Fruit fly (Drosophila melanogaster) whole organism, embryonic: ENCODE measurements around the gene CG9288.

Experiments
- Atf3 ChIP-seq: fragments of 200-800 bp; sonication (Bioruptor generic); optimal IDR thresholded peaks from 3 replicates; lab custom pipeline; 2016; ENCODE audit warnings: missing biosample characterization, missing genetic modification characterization
- B-H1 ChIP-seq: fragments of 200-800 bp; sonication (Bioruptor generic); IDR thresholded peaks from 3 replicates; pipeline ENCODE4 v1.3.6; 2022; ENCODE audit warnings: missing biosample characterization, missing genetic modification characterization
- CG14014 ChIP-seq: fragments of 200-800 bp; sonication (Bioruptor generic); IDR thresholded peaks from 2 replicates; pipeline ENCODE4 v1.3.6; 2022; ENCODE audit warnings: missing biosample characterization, missing genetic modification characterization
- CG1602 ChIP-seq: fragments of 200-800 bp; sonication (Bioruptor generic); optimal IDR thresholded peaks from 3 replicates; lab custom pipeline; 2016; ENCODE audit warnings: missing biosample characterization, missing genetic modification characterization
- CG16779 ChIP-seq: fragments of 200-800 bp; sonication (Bioruptor generic); IDR thresholded peaks from 2 replicates; pipeline ENCODE4 v1.3.6; 2022; ENCODE audit warnings: missing biosample characterization, missing genetic modification characterization
- CG17829 ChIP-seq: fragments of 200-800 bp; optimal IDR thresholded peaks from 2 replicates; lab custom pipeline; 2019; ENCODE audit warnings: missing biosample characterization, mild to moderate bottlenecking, missing genetic modification characterization, moderate library complexity
- CG17912 ChIP-seq: fragments of 200-800 bp; sonication (Bioruptor generic); optimal IDR thresholded peaks from 2 replicates; lab custom pipeline; 2018; ENCODE audit warnings: missing biosample characterization, mild to moderate bottlenecking, missing genetic modification characterization
- CG18011 ChIP-seq: fragments of 200-800 bp; sonication (Bioruptor generic); optimal IDR thresholded peaks from 2 replicates; lab custom pipeline; 2017; ENCODE audit warnings: missing biosample characterization, missing genetic modification characterization, mild to moderate bottlenecking, moderate library complexity, missing genotype
- CG2199 ChIP-seq: fragments of 200-800 bp; sonication (Bioruptor generic); IDR thresholded peaks from 3 replicates; pipeline ENCODE4 v1.3.6; 2022; ENCODE audit warnings: missing biosample characterization, missing genetic modification characterization
- CG2202 ChIP-seq: fragments of 200-800 bp; sonication (Bioruptor generic); optimal IDR thresholded peaks from 2 replicates; lab custom pipeline; 2018; ENCODE audit warnings: missing biosample characterization, mild to moderate bottlenecking, missing genetic modification characterization
- CG30403 ChIP-seq: fragments of 200-800 bp; sonication (Bioruptor generic); optimal IDR thresholded peaks from 3 replicates; lab custom pipeline; 2016; ENCODE audit warnings: missing biosample characterization, missing genetic modification characterization
- CG3065 ChIP-seq: fragments of 200-800 bp; sonication (Bioruptor generic); optimal IDR thresholded peaks from 2 replicates; lab custom pipeline; 2016; ENCODE audit warnings: missing biosample characterization, missing genetic modification characterization
- CG32767 ChIP-seq: fragments of 200-800 bp; sonication (Bioruptor generic); IDR thresholded peaks from 2 replicates; pipeline ENCODE4 v1.3.6; 2022; ENCODE audit warnings: missing biosample characterization, missing genetic modification characterization
- CG34224 ChIP-seq: fragments of 200-800 bp; sonication (Bioruptor generic); IDR thresholded peaks from 3 replicates; pipeline ENCODE4 v1.3.6; 2022; ENCODE audit warnings: missing biosample characterization, missing genetic modification characterization; ENCODE audit not compliant: partially characterized antibody
- CG34376 ChIP-seq: fragments of 200-800 bp; sonication (Bioruptor generic); optimal IDR thresholded peaks from 2 replicates; lab custom pipeline; 2018; ENCODE audit warnings: missing biosample characterization, mild to moderate bottlenecking, missing genetic modification characterization
- CG4424 ChIP-seq: fragments of 200-800 bp; sonication (Bioruptor generic); optimal IDR thresholded peaks from 3 replicates; lab custom pipeline; 2016; ENCODE audit warnings: missing biosample characterization, missing genetic modification characterization
- CG6765 ChIP-seq: fragments of 200-800 bp; sonication (Bioruptor generic); optimal IDR thresholded peaks from 3 replicates; lab custom pipeline; 2017; ENCODE audit warnings: missing biosample characterization, mild to moderate bottlenecking, missing genetic modification characterization
- CG6813 ChIP-seq: fragments of 200-800 bp; sonication (Bioruptor generic); optimal IDR thresholded peaks from 2 replicates; lab custom pipeline; 2017; ENCODE audit warnings: missing biosample characterization, missing genetic modification characterization, mild to moderate bottlenecking, moderate library complexity, missing genetic modification reagents
- CG7372 ChIP-seq: fragments of 200-800 bp; sonication (Bioruptor generic); IDR thresholded peaks from 2 replicates; pipeline ENCODE4 v1.3.6; 2022; ENCODE audit warnings: missing biosample characterization, missing genetic modification characterization
- CG8290 ChIP-seq, 3 experiments: fragments of 200-800 bp; sonication (Bioruptor generic); optimal IDR thresholded peaks; 2 replicates each; lab custom pipeline; 2016 to 2019; ENCODE audit warnings: missing biosample characterization in 3 of 3, missing genetic modification characterization in 3 of 3, mild to moderate bottlenecking in 2 of 3, moderate library complexity in 1 of 3
- CG8359 ChIP-seq: fragments of 200-800 bp; sonication (Bioruptor generic); optimal IDR thresholded peaks from 2 replicates; lab custom pipeline; 2017; ENCODE audit warnings: missing biosample characterization, mild to moderate bottlenecking, missing genetic modification characterization, borderline replicate concordance
- CG9437 ChIP-seq: fragments of 200-800 bp; sonication (Bioruptor generic); optimal IDR thresholded peaks from 2 replicates; lab custom pipeline; 2018; ENCODE audit warnings: missing biosample characterization, mild to moderate bottlenecking, missing genetic modification characterization
- D ChIP-seq, 2 experiments: fragments of 200-800 bp in 1 of 2; fragments of >200 bp in 1 of 2; sonication (Bioruptor generic) in 1 of 2; optimal IDR thresholded peaks; 2 replicates in 1 of 2; 3 replicates in 1 of 2; lab custom pipeline; 2017; ENCODE audit warnings: mild to moderate bottlenecking in 1 of 2, missing biosample characterization in 1 of 2, missing genetic modification characterization in 1 of 2, missing genetic modification reagents in 1 of 2
- Dll ChIP-seq: fragments of 200-800 bp; sonication (Bioruptor generic); IDR thresholded peaks from 4 replicates; pipeline ENCODE4 v1.3.6; 2022; ENCODE audit warnings: missing biosample characterization, missing genetic modification characterization; ENCODE audit not compliant: partially characterized antibody
- Elba2 ChIP-seq: fragments of 200-800 bp; sonication (Bioruptor generic); optimal IDR thresholded peaks from 3 replicates; lab custom pipeline; 2016; ENCODE audit warnings: missing biosample characterization, missing genetic modification characterization
- Ets97D ChIP-seq: fragments of 200-800 bp; sonication (Bioruptor generic); optimal IDR thresholded peaks from 3 replicates; lab custom pipeline; 2016; ENCODE audit warnings: missing biosample characterization, missing genetic modification characterization
- HLH4C ChIP-seq: fragments of 200-800 bp; sonication (Bioruptor generic); IDR thresholded peaks from 3 replicates; pipeline ENCODE4 v1.3.6; 2022; ENCODE audit warnings: missing biosample characterization, missing genetic modification characterization; ENCODE audit not compliant: partially characterized antibody
- HmgZ ChIP-seq: fragments of 200-800 bp; sonication (Bioruptor generic); optimal IDR thresholded peaks from 2 replicates; lab custom pipeline; 2018; ENCODE audit warnings: missing biosample characterization, mild to moderate bottlenecking, missing genetic modification characterization
- Hmx ChIP-seq: fragments of 200-800 bp; sonication (Bioruptor generic); optimal IDR thresholded peaks from 2 replicates; lab custom pipeline; 2016; ENCODE audit warnings: missing biosample characterization, missing genetic modification characterization
- Lim3 ChIP-seq: fragments of 200-800 bp; sonication (Bioruptor generic); IDR thresholded peaks from 2 replicates; pipeline ENCODE4 v1.3.6; 2022; ENCODE audit warnings: missing biosample characterization, missing genetic modification characterization
- Mes4 ChIP-seq: fragments of 200-800 bp; sonication (Bioruptor generic); optimal IDR thresholded peaks from 2 replicates; lab custom pipeline; 2016; ENCODE audit warnings: missing biosample characterization, missing genetic modification characterization
- Optix ChIP-seq: fragments of 200-800 bp; sonication (Bioruptor generic); IDR thresholded peaks from 3 replicates; pipeline ENCODE4 v1.3.6; 2022; ENCODE audit warnings: missing biosample characterization, missing genetic modification characterization
- Rx ChIP-seq: fragments of 200-800 bp; sonication (Bioruptor generic); IDR thresholded peaks from 2 replicates; pipeline ENCODE4 v1.3.6; 2022; ENCODE audit warnings: missing biosample characterization, missing genetic modification characterization
- Ssrp ChIP-seq: fragments of 200-800 bp; sonication (Bioruptor generic); optimal IDR thresholded peaks from 2 replicates; lab custom pipeline; 2018; ENCODE audit warnings: missing biosample characterization, mild to moderate bottlenecking, missing genetic modification characterization, moderate library complexity
- aop ChIP-seq: fragments of 200-800 bp; sonication (Bioruptor generic); IDR thresholded peaks from 2 replicates; pipeline ENCODE4 v1.3.6; 2022; ENCODE audit warnings: missing biosample characterization, missing genetic modification characterization
- ap ChIP-seq: fragments of 200-800 bp; sonication (Bioruptor generic); IDR thresholded peaks from 2 replicates; pipeline ENCODE4 v1.3.6; 2022; ENCODE audit warnings: missing biosample characterization, missing genetic modification characterization
- az2 ChIP-seq: fragments of 200-800 bp; sonication (Bioruptor generic); optimal IDR thresholded peaks from 3 replicates; lab custom pipeline; 2016; ENCODE audit warnings: missing biosample characterization, missing genetic modification characterization
- cato ChIP-seq: fragments of 200-800 bp; sonication (Bioruptor generic); optimal IDR thresholded peaks from 2 replicates; lab custom pipeline; 2016; ENCODE audit warnings: missing biosample characterization, missing genetic modification characterization, borderline replicate concordance
- chm ChIP-seq: fragments of 200-800 bp; sonication (Bioruptor generic); IDR thresholded peaks from 2 replicates; pipeline ENCODE4 v1.3.6; 2022; ENCODE audit warnings: missing biosample characterization, missing genetic modification characterization
- dmrt99B ChIP-seq: fragments of 200-800 bp; sonication (Bioruptor generic); optimal IDR thresholded peaks from 2 replicates; lab custom pipeline; 2018; ENCODE audit warnings: missing biosample characterization, mild to moderate bottlenecking, missing genetic modification characterization, moderate library complexity
- ken ChIP-seq: fragments of 200-800 bp; sonication (Bioruptor generic); IDR thresholded peaks from 3 replicates; pipeline ENCODE4 v1.3.6; 2022; ENCODE audit warnings: missing biosample characterization, missing genetic modification characterization
- nerfin-1 ChIP-seq: fragments of 200-800 bp; sonication (Bioruptor generic); optimal IDR thresholded peaks from 3 replicates; lab custom pipeline; 2019; ENCODE audit warnings: missing biosample characterization, mild to moderate bottlenecking, missing genetic modification characterization, moderate library complexity
- schlank ChIP-seq: fragments of 200-800 bp; sonication (Bioruptor generic); optimal IDR thresholded peaks from 2 replicates; lab custom pipeline; 2018; ENCODE audit warnings: missing biosample characterization, mild to moderate bottlenecking, missing genetic modification characterization
- slou ChIP-seq: fragments of 200-800 bp; sonication (Bioruptor generic); optimal IDR thresholded peaks from 3 replicates; lab custom pipeline; 2016; ENCODE audit warnings: missing biosample characterization, missing genetic modification characterization
- sug ChIP-seq: fragments of 200-800 bp; optimal IDR thresholded peaks from 2 replicates; lab custom pipeline; 2019; ENCODE audit warnings: missing biosample characterization, mild to moderate bottlenecking, missing genetic modification characterization, moderate library complexity
- tgo ChIP-seq: fragments of 200-800 bp; sonication (Bioruptor generic); IDR thresholded peaks from 3 replicates; pipeline ENCODE4 v1.3.6; 2022; ENCODE audit warnings: missing biosample characterization, missing genetic modification characterization
- tna ChIP-seq: fragments of 200-800 bp; sonication (Bioruptor generic); IDR thresholded peaks from 2 replicates; pipeline ENCODE4 v1.3.6; 2022; ENCODE audit warnings: missing biosample characterization, missing genetic modification characterization; ENCODE audit not compliant: partially characterized antibody
- tx ChIP-seq: fragments of 200-800 bp; sonication (Bioruptor generic); optimal IDR thresholded peaks from 2 replicates; lab custom pipeline; 2016; ENCODE audit warnings: missing biosample characterization, missing genetic modification characterization
- zf30C ChIP-seq: fragments of 200-800 bp; sonication (Bioruptor generic); optimal IDR thresholded peaks from 3 replicates; lab custom pipeline; 2018; ENCODE audit warnings: missing biosample characterization, mild to moderate bottlenecking, missing genetic modification characterization

Gene CG9288

dm6 chr3R:13802057-13802817 lies 22.8 kb downstream of the CG9288 start (continued):
- TF ChIP-seq CG34376 (GFP tag; lab: Kevin White, UChicago), result peak; percentile 75
- TF ChIP-seq aop (GFP tag; lab: Robert Waterston, UW), result no peak
- TF ChIP-seq schlank (tag; lab: Kevin White, UChicago), result peak; percentile 8
- TF ChIP-seq nerfin-1, result peak; percentile 97
- TF ChIP-seq Hmx (GFP tag; lab: Kevin White, UChicago), result no peak
- peak; percentile 43; the same call in 1 of the 3 replicates for TF ChIP-seq CG34224 (GFP tag; lab: Robert Waterston, UW)
- TF ChIP-seq chm, result no peak
- TF ChIP-seq CG2202 (tag; lab: Kevin White, UChicago), result no peak
- no peak for TF ChIP-seq CG18011 (GFP tag; lab: Kevin White, UChicago)
- peak; percentile 17 for TF ChIP-seq Atf3 (GFP tag; lab: Kevin White, UChicago)
- TF ChIP-seq Lim3 (GFP tag; lab: Robert Waterston, UW), result no peak
- TF ChIP-seq CG7372 (GFP tag; lab: Robert Waterston, UW), result peak; percentile 77
- no peak for TF ChIP-seq tgo
- no peak for TF ChIP-seq CG8290 (GFP tag; optimal IDR thresholded peaks at IDR 0.05; lab: Kevin White, UChicago)
- peak in 1 of 2 experiments; percentile 19 for TF ChIP-seq CG8290 (tag; optimal IDR thresholded peaks at IDR 0.05; lab: Kevin White, UChicago)
- peak; percentile 31 for TF ChIP-seq CG17912 (GFP tag; lab: Kevin White, UChicago)
- TF ChIP-seq CG32767 (GFP tag; lab: Robert Waterston, UW), result no peak
- TF ChIP-seq CG6765, result peak; percentile 48
- TF ChIP-seq Dll (GFP tag; lab: Robert Waterston, UW), result 0 out of 4 replicates have a peak, but pooled peaks have one; percentile 11
- TF ChIP-seq slou, result no peak
- TF ChIP-seq CG9437 (GFP tag; lab: Kevin White, UChicago), result no peak
- TF ChIP-seq CG17829 (tag; lab: Kevin White, UChicago), result no peak
- no peak for TF ChIP-seq dmrt99B (tag; lab: Kevin White, UChicago)
- peak; percentile 25 for TF ChIP-seq CG6813
- no peak for TF ChIP-seq D (optimal IDR thresholded peaks at IDR 0.05; lab: Kevin White, UChicago)
- no peak for TF ChIP-seq D (GFP tag; optimal IDR thresholded peaks at IDR 0.05; lab: Kevin White, UChicago)
- 0 out of 3 replicates have a peak, but pooled peaks have one; percentile 8 for TF ChIP-seq ken (GFP tag; lab: Robert Waterston, UW)
- TF ChIP-seq sug (tag; lab: Kevin White, UChicago), result no peak
- TF ChIP-seq CG14014 (GFP tag; lab: Robert Waterston, UW), result no peak
- TF ChIP-seq CG2199 (GFP tag; lab: Robert Waterston, UW), result no peak
- TF ChIP-seq Ets97D, result peak; percentile 70
- no peak for TF ChIP-seq Ssrp (tag; lab: Kevin White, UChicago)
- no peak for TF ChIP-seq cato
- no peak for TF ChIP-seq CG16779 (GFP tag; lab: Robert Waterston, UW)
- TF ChIP-seq HmgZ, result no peak
- TF ChIP-seq Optix, result no peak
- no peak for TF ChIP-seq tna (GFP tag; lab: Robert Waterston, UW)
- TF ChIP-seq CG30403 (GFP tag; lab: Kevin White, UChicago), result no peak
- TF ChIP-seq B-H1 (GFP tag; lab: Robert Waterston, UW), result no peak
- no peak for TF ChIP-seq CG1602 (GFP tag; lab: Kevin White, UChicago)
- no peak for TF ChIP-seq az2 (GFP tag; lab: Kevin White, UChicago)
- TF ChIP-seq tx (GFP tag; lab: Kevin White, UChicago), result no peak
- no peak for TF ChIP-seq Rx (GFP tag; lab: Robert Waterston, UW)
- TF ChIP-seq Mes4 (GFP tag; lab: Kevin White, UChicago), result no peak
- no peak for TF ChIP-seq zf30C (GFP tag; lab: Kevin White, UChicago)
- no peak for TF ChIP-seq CG4424 (GFP tag; lab: Kevin White, UChicago)
- no peak for TF ChIP-seq Elba2 (GFP tag; lab: Kevin White, UChicago)
- TF ChIP-seq HLH4C (GFP tag; lab: Robert Waterston, UW), result no peak
- TF ChIP-seq CG3065 (GFP tag; lab: Kevin White, UChicago), result no peak
- TF ChIP-seq CG8359, result no peak
- TF ChIP-seq ap, result no peak
